Worm (Caenorhabditis elegans) whole organism, L4 larva: ENCODE measurements around the gene nadk-2.

ENCODE experiments used
- F10B5.3 ChIP-seq: sonication (generic microtip); optimal IDR thresholded peaks from 2 replicates; lab custom pipeline; 2016; ENCODE audit warnings: mild to moderate bottlenecking, missing genetic modification characterization, missing compliant biosample characterization
- F37D6.2 ChIP-seq: sonication (generic microtip); optimal IDR thresholded peaks from 2 replicates; lab custom pipeline; 2016; ENCODE audit warnings: mild to moderate bottlenecking, missing genetic modification characterization, missing compliant biosample characterization
- F49E8.2 ChIP-seq: sonication (generic microtip); optimal IDR thresholded peaks from 2 replicates; lab custom pipeline; 2016; ENCODE audit warnings: missing compliant biosample characterization, mild to moderate bottlenecking, missing genetic modification characterization, borderline replicate concordance
- T20F7.1 ChIP-seq: fragments of 200-800 bp; sonication (Bioruptor generic); optimal IDR thresholded peaks from 2 replicates; lab custom pipeline; 2018; ENCODE audit warnings: mild to moderate bottlenecking, missing genetic modification characterization, missing compliant biosample characterization
- Y5F2A.4 ChIP-seq: fragments of 200-800 bp; sonication (Bioruptor generic); optimal IDR thresholded peaks from 2 replicates; lab custom pipeline; 2018; ENCODE audit warnings: mild to moderate bottlenecking, missing genetic modification characterization, missing compliant biosample characterization
- Y75B8A.6 ChIP-seq: fragments of 200-800 bp; sonication (Bioruptor generic); IDR thresholded peaks from 2 replicates; pipeline ENCODE4 v1.3.6; 2022; ENCODE audit warnings: missing genetic modification reagents, missing genetic modification characterization, missing compliant biosample characterization
- ZK546.5 ChIP-seq, 2 experiments: sonication (generic microtip); optimal IDR thresholded peaks; 2 replicates each; lab custom pipeline; 2017; ENCODE audit warnings: missing biosample characterization in 2 of 2, missing genetic modification characterization in 2 of 2
- aly-2 ChIP-seq: sonication (generic microtip); optimal IDR thresholded peaks from 2 replicates; lab custom pipeline; 2018; ENCODE audit warnings: missing biosample characterization, missing genetic modification characterization
- ceh-20 ChIP-seq: fragments of 200-800 bp; sonication (Bioruptor generic); IDR thresholded peaks from 2 replicates; pipeline ENCODE4 v1.3.6; 2022; ENCODE audit warnings: missing genetic modification reagents, missing genetic modification characterization, missing compliant biosample characterization
- ceh-32 ChIP-seq: sonication (generic microtip); optimal IDR thresholded peaks from 2 replicates; lab custom pipeline; 2016; ENCODE audit warnings: mild to moderate bottlenecking, missing genetic modification characterization, missing compliant biosample characterization; ENCODE audit not compliant: poor library complexity
- ceh-82 ChIP-seq: sonication (generic microtip); optimal IDR thresholded peaks from 2 replicates; lab custom pipeline; 2017; ENCODE audit warnings: missing biosample characterization, missing genetic modification characterization
- ctbp-1 ChIP-seq: fragments of 200-800 bp; sonication (Bioruptor generic); IDR thresholded peaks from 2 replicates; pipeline ENCODE4 v1.3.6; 2022; ENCODE audit warnings: missing genetic modification reagents, missing genetic modification characterization, missing compliant biosample characterization
- daf-8 ChIP-seq: fragments of 200-800 bp; sonication (Bioruptor generic); IDR thresholded peaks from 2 replicates; pipeline ENCODE4 v1.3.6; 2022; ENCODE audit warnings: missing genetic modification characterization, missing compliant biosample characterization
- duxl-1 ChIP-seq: sonication (generic microtip); optimal IDR thresholded peaks from 2 replicates; lab custom pipeline; 2016; ENCODE audit warnings: mild to moderate bottlenecking, missing genetic modification characterization, moderate library complexity, missing compliant biosample characterization; ENCODE audit not compliant: poor library complexity
- dve-1 ChIP-seq: sonication (generic microtip); optimal IDR thresholded peaks from 2 replicates; lab custom pipeline; 2017; ENCODE audit warnings: antibody characterized with exemption, mild to moderate bottlenecking, missing genetic modification characterization, missing compliant biosample characterization; ENCODE audit not compliant: insufficient read depth
- fkh-10 ChIP-seq: fragments of 150-350 bp; optimal IDR thresholded peaks from 2 replicates; lab custom pipeline; 2014; ENCODE audit warnings: missing biosample characterization, missing genetic modification reagents, missing genetic modification characterization
- gei-8 ChIP-seq: fragments of 200-800 bp; sonication (Bioruptor generic); optimal IDR thresholded peaks from 2 replicates; lab custom pipeline; 2018; ENCODE audit warnings: mild to moderate bottlenecking, missing genetic modification characterization, missing compliant biosample characterization
- hif-1 ChIP-seq, 2 experiments: sonication (generic microtip); optimal IDR thresholded peaks; 2 replicates each; lab custom pipeline; 2016 to 2017; ENCODE audit warnings: missing compliant biosample characterization in 2 of 2, missing genetic modification characterization in 2 of 2, missing genetic modification reagents in 2 of 2, missing genotype in 2 of 2, mild to moderate bottlenecking in 1 of 2
- hlh-11 ChIP-seq: fragments of 200-800 bp; sonication (Bioruptor generic); optimal IDR thresholded peaks from 2 replicates; lab custom pipeline; 2018; ENCODE audit warnings: mild to moderate bottlenecking, missing genetic modification characterization, missing compliant biosample characterization
- hlh-30 ChIP-seq: sonication (generic microtip); optimal IDR thresholded peaks from 2 replicates; lab custom pipeline; 2017; ENCODE audit warnings: antibody characterized with exemption, mild to moderate bottlenecking, missing genetic modification characterization, missing compliant biosample characterization; ENCODE audit not compliant: insufficient read depth
- jun-1 ChIP-seq: fragments of 150-350 bp; optimal IDR thresholded peaks from 2 replicates; lab custom pipeline; 2014; ENCODE audit warnings: missing biosample characterization, missing genetic modification reagents, missing genetic modification characterization
- lin-1 ChIP-seq: fragments of 200-800 bp; sonication (Bioruptor generic); IDR thresholded peaks from 2 replicates; pipeline ENCODE4 v1.3.6; 2022; ENCODE audit warnings: missing genetic modification reagents, missing genetic modification characterization, missing compliant biosample characterization
- lin-29 ChIP-seq: fragments of 200-800 bp; sonication (Bioruptor generic); IDR thresholded peaks from 2 replicates; pipeline ENCODE4 v1.3.6; 2022; ENCODE audit warnings: missing genetic modification reagents, missing genetic modification characterization, missing compliant biosample characterization
- lin-38 ChIP-seq: fragments of 200-800 bp; sonication (Bioruptor generic); IDR thresholded peaks from 2 replicates; pipeline ENCODE4 v1.3.6; 2022; ENCODE audit warnings: missing genetic modification reagents, missing genetic modification characterization, missing compliant biosample characterization
- lin-39 ChIP-seq: fragments of 150-350 bp; optimal IDR thresholded peaks from 2 replicates; lab custom pipeline; 2014; ENCODE audit warnings: missing biosample characterization, missing genetic modification reagents, missing genetic modification characterization
- lir-3 ChIP-seq: sonication (generic microtip); optimal IDR thresholded peaks from 2 replicates; lab custom pipeline; 2016; ENCODE audit warnings: mild to moderate bottlenecking, missing genetic modification characterization, missing compliant biosample characterization
- lsy-2 ChIP-seq, 2 experiments: fragments of 150-350 bp in 1 of 2; sonication (generic microtip) in 1 of 2; optimal IDR thresholded peaks; 2 replicates each; lab custom pipeline; 2014 to 2017; ENCODE audit warnings: missing biosample characterization in 2 of 2, missing genetic modification characterization in 2 of 2
- madf-5 ChIP-seq, 2 experiments: fragments of 200-800 bp; sonication (Bioruptor generic); IDR thresholded peaks; 2 replicates each; pipeline ENCODE4 v1.3.6; 2022; ENCODE audit warnings: missing compliant biosample characterization in 2 of 2, missing genetic modification characterization in 2 of 2
- madf-9 ChIP-seq: fragments of 200-800 bp; sonication (Bioruptor generic); conservative IDR thresholded peaks from 2 replicates; pipeline ENCODE4 v1.3.6; 2022; ENCODE audit warnings: missing genetic modification reagents, missing genetic modification characterization, missing compliant biosample characterization
- mep-1 ChIP-seq: fragments of 150-350 bp; sonication (generic microtip); optimal IDR thresholded peaks from 3 replicates; lab custom pipeline; 2014; ENCODE audit warnings: missing biosample characterization, missing genetic modification characterization
- nhr-102 ChIP-seq: sonication (generic microtip); optimal IDR thresholded peaks from 2 replicates; lab custom pipeline; 2016; ENCODE audit warnings: mild to moderate bottlenecking, missing genetic modification characterization, moderate library complexity, missing compliant biosample characterization
- nhr-11 ChIP-seq: fragments of 150-350 bp; optimal IDR thresholded peaks from 2 replicates; lab custom pipeline; 2014; ENCODE audit warnings: missing biosample characterization, missing genetic modification characterization
- nhr-25 ChIP-seq: sonication (generic microtip); optimal IDR thresholded peaks from 2 replicates; lab custom pipeline; 2017; ENCODE audit warnings: missing genetic modification characterization, mild to moderate bottlenecking, missing compliant biosample characterization, antibody characterized with exemption, moderate library complexity, borderline replicate concordance; ENCODE audit not compliant: insufficient read depth
- nhr-48 ChIP-seq: sonication (generic microtip); optimal IDR thresholded peaks from 2 replicates; lab custom pipeline; 2016; ENCODE audit warnings: mild to moderate bottlenecking, missing genetic modification characterization, missing compliant biosample characterization
- nhr-76 ChIP-seq: fragments of 150-350 bp; optimal IDR thresholded peaks from 2 replicates; lab custom pipeline; 2014; ENCODE audit warnings: missing biosample characterization, missing genetic modification characterization
- nhr-77 ChIP-seq: fragments of 150-350 bp; optimal IDR thresholded peaks from 2 replicates; lab custom pipeline; 2014; ENCODE audit warnings: missing biosample characterization, missing genetic modification characterization
- php-3 ChIP-seq: fragments of 200-800 bp; sonication (Bioruptor generic); IDR thresholded peaks from 2 replicates; pipeline ENCODE4 v1.3.6; 2022; ENCODE audit warnings: missing genetic modification reagents, missing genetic modification characterization, missing compliant biosample characterization
- rbr-2 ChIP-seq: sonication (generic microtip); optimal IDR thresholded peaks from 2 replicates; lab custom pipeline; 2016; ENCODE audit warnings: missing genotype, missing genetic modification characterization, missing compliant biosample characterization
- saeg-2 ChIP-seq: fragments of 200-800 bp; sonication (Bioruptor generic); IDR thresholded peaks from 2 replicates; pipeline ENCODE4 v1.3.6; 2022; ENCODE audit warnings: missing genetic modification reagents, missing genetic modification characterization, missing compliant biosample characterization
- set-16 ChIP-seq: fragments of 200-800 bp; sonication (Bioruptor generic); IDR thresholded peaks from 2 replicates; pipeline ENCODE4 v1.3.6; 2022; ENCODE audit warnings: missing genetic modification reagents, missing genetic modification characterization, missing compliant biosample characterization
- snpc-1.2 ChIP-seq: fragments of 200-800 bp; sonication (Bioruptor generic); IDR thresholded peaks from 2 replicates; pipeline ENCODE4 v1.3.6; 2022; ENCODE audit warnings: missing genetic modification reagents, missing genetic modification characterization, missing compliant biosample characterization
- spr-1 ChIP-seq: sonication (generic microtip); optimal IDR thresholded peaks from 2 replicates; lab custom pipeline; 2016; ENCODE audit warnings: mild to moderate bottlenecking, missing genetic modification characterization, missing compliant biosample characterization
- spr-3 ChIP-seq: fragments of 200-800 bp; sonication (Bioruptor generic); optimal IDR thresholded peaks from 2 replicates; lab custom pipeline; 2018; ENCODE audit warnings: mild to moderate bottlenecking, missing genetic modification characterization, missing compliant biosample characterization
- tra-1 ChIP-seq: fragments of 200-800 bp; sonication (Bioruptor generic); IDR thresholded peaks from 2 replicates; pipeline ENCODE4 v1.3.6; 2022; ENCODE audit warnings: missing genetic modification reagents, missing genetic modification characterization, missing compliant biosample characterization
- unc-39 ChIP-seq: sonication (generic microtip); optimal IDR thresholded peaks from 2 replicates; lab custom pipeline; 2017; ENCODE audit warnings: missing biosample characterization, missing genetic modification characterization
- zag-1 ChIP-seq: fragments of 150-350 bp; optimal IDR thresholded peaks from 2 replicates; lab custom pipeline; 2014; ENCODE audit warnings: missing biosample characterization, missing genetic modification characterization
- zfp-2 ChIP-seq: sonication (generic microtip); optimal IDR thresholded peaks from 2 replicates; lab custom pipeline; 2016; ENCODE audit warnings: mild to moderate bottlenecking, missing genetic modification characterization, missing compliant biosample characterization
- zfp-3 ChIP-seq: fragments of 200-800 bp; sonication (Bioruptor generic); conservative IDR thresholded peaks from 2 replicates; pipeline ENCODE4 v1.3.6; 2022; ENCODE audit warnings: missing genetic modification reagents, missing genetic modification characterization, missing compliant biosample characterization
- zip-2 ChIP-seq: fragments of 150-350 bp; optimal IDR thresholded peaks from 2 replicates; lab custom pipeline; 2014; ENCODE audit warnings: missing biosample characterization, missing genetic modification characterization
- ztf-11 ChIP-seq: fragments of 150-350 bp; optimal IDR thresholded peaks from 2 replicates; lab custom pipeline; 2014; ENCODE audit warnings: missing biosample characterization, missing genetic modification characterization
- ztf-7 ChIP-seq: fragments of 150-350 bp; optimal IDR thresholded peaks from 2 replicates; lab custom pipeline; 2014; ENCODE audit warnings: missing biosample characterization, missing genetic modification characterization

The nadk-2 gene

DNA sequence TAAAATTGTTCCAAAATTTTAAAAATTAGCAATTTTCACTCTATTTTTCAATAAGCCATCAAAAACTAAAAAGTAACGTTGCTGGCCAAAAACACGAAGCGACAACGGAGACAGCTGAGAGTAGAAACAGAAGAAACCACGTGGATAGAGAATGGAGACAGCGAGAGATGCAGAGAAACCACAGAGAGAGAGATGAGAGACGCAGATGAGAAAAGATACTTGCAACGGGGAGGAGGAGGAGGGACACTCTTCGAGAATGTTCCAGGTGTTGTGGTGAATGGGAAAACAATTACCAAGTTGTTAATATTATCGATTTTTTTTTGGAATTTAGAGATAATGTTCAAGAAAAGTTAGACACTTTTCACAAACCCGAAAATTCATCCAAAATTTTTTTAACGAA, 53.0 kb downstream of the nadk-2 start:
- TF ChIP-seq aly-2 (tag; lab: Kevin White, UChicago), result no peak
- no peak for TF ChIP-seq unc-39 (tag; lab: Kevin White, UChicago)
- TF ChIP-seq saeg-2 (GFP tag; lab: Robert Waterston, UW), result 0 out of 2 replicates have a peak, but pooled peaks have one; percentile 39
- TF ChIP-seq spr-3 (GFP tag; lab: Kevin White, UChicago), result no peak
- peak; percentile 78 to 93 for TF ChIP-seq lsy-2 (tag; optimal IDR thresholded peaks at IDR 0.05; lab: Kevin White, UChicago)
- TF ChIP-seq Y5F2A.4 (GFP tag; lab: Kevin White, UChicago), result peak; percentile 17
- 0 out of 2 replicates have a peak, but pooled peaks have one; percentile 44 for TF ChIP-seq ctbp-1 (GFP tag; lab: Robert Waterston, UW)
- peak; percentile 92 for TF ChIP-seq ceh-20 (GFP tag; lab: Robert Waterston, UW)
- TF ChIP-seq nhr-25 (tag; lab: Kevin White, UChicago), result peak; percentile 64
- TF ChIP-seq lir-3 (tag; lab: Kevin White, UChicago), result no peak
- no peak for TF ChIP-seq lin-29 (GFP tag; lab: Robert Waterston, UW)
- TF ChIP-seq T20F7.1 (GFP tag; lab: Kevin White, UChicago), result no peak
- TF ChIP-seq madf-5 (GFP tag; IDR thresholded peaks at IDR 0.05; lab: Robert Waterston, UW), result no peak
- TF ChIP-seq ztf-11 (tag; lab: Kevin White, UChicago), result no peak
- peak; percentile 82 for TF ChIP-seq ztf-7 (tag; lab: Kevin White, UChicago)
- TF ChIP-seq lin-39, result no peak
- no peak for TF ChIP-seq madf-9 (GFP tag; lab: Robert Waterston, UW)
- TF ChIP-seq nhr-77 (tag; lab: Kevin White, UChicago), result peak; percentile 88
- peak; percentile 98 for TF ChIP-seq dve-1
- peak; percentile 89 for TF ChIP-seq nhr-48 (tag; lab: Kevin White, UChicago)
- no peak for TF ChIP-seq zag-1 (tag; lab: Kevin White, UChicago)
- peak; percentile 84 for TF ChIP-seq zip-2 (tag; lab: Kevin White, UChicago)
- peak; percentile 89 for TF ChIP-seq spr-1 (tag; lab: Kevin White, UChicago)
- peak; percentile 58 for TF ChIP-seq jun-1 (tag; lab: Kevin White, UChicago)
- peak; percentile 94 for TF ChIP-seq mep-1 (tag; lab: Kevin White, UChicago)
- no peak for TF ChIP-seq snpc-1.2 (GFP tag; lab: Robert Waterston, UW)
- TF ChIP-seq nhr-11 (tag; lab: Kevin White, UChicago), result peak; percentile 97
- 0 out of 2 replicates have a peak, but pooled peaks have one; percentile 30 for TF ChIP-seq lin-1
- peak; percentile 41 for TF ChIP-seq zfp-2 (tag; lab: Kevin White, UChicago)
- TF ChIP-seq ZK546.5 (tag; optimal IDR thresholded peaks at IDR 0.05; lab: Kevin White, UChicago), result no peak
- peak; percentile 62 to 87 for TF ChIP-seq hif-1 (tag; optimal IDR thresholded peaks at IDR 0.05; lab: Kevin White, UChicago)
- TF ChIP-seq set-16, result peak; percentile 70
- peak; percentile 51 for TF ChIP-seq nhr-76
- TF ChIP-seq F37D6.2, result peak; percentile 74
- peak; percentile 98 for TF ChIP-seq hlh-30 (tag; lab: Kevin White, UChicago)
- peak; percentile 99 for TF ChIP-seq hlh-11
- TF ChIP-seq duxl-1, result peak; percentile 55
- peak; percentile 17 for TF ChIP-seq fkh-10 (GFP tag; lab: Kevin White, UChicago)
- TF ChIP-seq gei-8 (GFP tag; lab: Kevin White, UChicago), result no peak
- TF ChIP-seq lin-38 (GFP tag; lab: Robert Waterston, UW), result peak; percentile 85
- no peak for TF ChIP-seq F49E8.2 (tag; lab: Kevin White, UChicago)
- no peak for TF ChIP-seq ceh-82 (tag; lab: Kevin White, UChicago)
- no peak for TF ChIP-seq ceh-32 (tag; lab: Kevin White, UChicago)
- peak; percentile 93 for TF ChIP-seq rbr-2
- TF ChIP-seq nhr-102 (tag; lab: Kevin White, UChicago), result peak; percentile 82
- peak; percentile 85 for TF ChIP-seq zfp-3 (GFP tag; lab: Robert Waterston, UW)
- TF ChIP-seq php-3 (GFP tag; lab: Robert Waterston, UW), result peak; percentile 81
- TF ChIP-seq F10B5.3 (tag; lab: Kevin White, UChicago), result no peak
- TF ChIP-seq tra-1 (GFP tag; lab: Robert Waterston, UW), result peak; percentile 86
- TF ChIP-seq daf-8 (GFP tag; lab: Robert Waterston, UW), result no peak
- TF ChIP-seq Y75B8A.6 (GFP tag; lab: Robert Waterston, UW), result no peak
